Fruit fly (Drosophila melanogaster) whole organism, adult: ENCODE data around the gene tna.

ENCODE experiments used
- CG11617 ChIP-seq: fragments of 200-800 bp; sonication (Bioruptor generic); optimal IDR thresholded peaks from 2 replicates; lab custom pipeline; 2017; ENCODE audit warnings: mild to moderate bottlenecking, missing biosample characterization, missing genetic modification reagents, missing genetic modification characterization
- CG12768 ChIP-seq: fragments of 200-800 bp; sonication (Bioruptor generic); optimal IDR thresholded peaks from 2 replicates; lab custom pipeline; 2017; ENCODE audit warnings: missing biosample characterization, missing genetic modification characterization, mild to moderate bottlenecking, moderate library complexity, missing genetic modification reagents
- CG1620 ChIP-seq: fragments of 200-800 bp; sonication (Bioruptor generic); optimal IDR thresholded peaks from 2 replicates; lab custom pipeline; 2016; ENCODE audit warnings: missing biosample characterization, missing genetic modification characterization
- CG33017 ChIP-seq: fragments of 200-800 bp; sonication (Bioruptor generic); optimal IDR thresholded peaks from 2 replicates; lab custom pipeline; 2018; ENCODE audit warnings: missing biosample characterization, mild to moderate bottlenecking, missing genetic modification characterization, moderate library complexity
- CG5204 ChIP-seq: fragments of 200-800 bp; sonication (Bioruptor generic); optimal IDR thresholded peaks from 2 replicates; lab custom pipeline; 2016; ENCODE audit warnings: missing biosample characterization, missing genetic modification characterization
- CG7045 ChIP-seq: fragments of 200-800 bp; sonication (Bioruptor generic); optimal IDR thresholded peaks from 2 replicates; lab custom pipeline; 2017; ENCODE audit warnings: missing biosample characterization, mild to moderate bottlenecking, missing genetic modification characterization
- CG7101 ChIP-seq: fragments of 200-800 bp; sonication (Bioruptor generic); optimal IDR thresholded peaks from 2 replicates; lab custom pipeline; 2018; ENCODE audit warnings: missing biosample characterization, mild to moderate bottlenecking, missing genetic modification characterization, moderate library complexity
- Clk ChIP-seq: fragments of 200-800 bp; sonication (Bioruptor generic); optimal IDR thresholded peaks from 2 replicates; lab custom pipeline; 2017; ENCODE audit warnings: missing biosample characterization, missing genetic modification characterization
- Crg-1 ChIP-seq: fragments of 200-800 bp; sonication (Bioruptor generic); optimal IDR thresholded peaks from 2 replicates; lab custom pipeline; 2016; ENCODE audit warnings: missing biosample characterization, missing genetic modification characterization
- Hr96 ChIP-seq: fragments of 200-800 bp; sonication (Bioruptor generic); optimal IDR thresholded peaks from 2 replicates; lab custom pipeline; 2016; ENCODE audit warnings: missing biosample characterization, missing genetic modification characterization
- Mnt ChIP-seq: fragments of 200-800 bp; sonication (Bioruptor generic); optimal IDR thresholded peaks from 2 replicates; lab custom pipeline; 2016; ENCODE audit warnings: missing biosample characterization, mild to moderate bottlenecking, missing genetic modification characterization
- bab1 ChIP-seq: fragments of 200-800 bp; sonication (Bioruptor generic); optimal IDR thresholded peaks from 3 replicates; lab custom pipeline; 2019; ENCODE audit warnings: missing biosample characterization, mild to moderate bottlenecking, missing genetic modification characterization, moderate library complexity
- cic ChIP-seq: fragments of 200-800 bp; sonication (Bioruptor generic); optimal IDR thresholded peaks from 2 replicates; lab custom pipeline; 2017; ENCODE audit warnings: missing biosample characterization, mild to moderate bottlenecking, missing genetic modification characterization, moderate library complexity
- cnc ChIP-seq, 2 experiments: fragments of >200 bp; optimal IDR thresholded peaks; 2 replicates each; lab custom pipeline; 2017
- ovo ChIP-seq: fragments of 200-800 bp; sonication (Bioruptor generic); optimal IDR thresholded peaks from 2 replicates; lab custom pipeline; 2016; ENCODE audit warnings: missing biosample characterization, missing genetic modification characterization
- pad ChIP-seq: fragments of 200-800 bp; sonication (Bioruptor generic); optimal IDR thresholded peaks from 3 replicates; lab custom pipeline; 2017; ENCODE audit warnings: missing biosample characterization, missing genetic modification characterization, mild to moderate bottlenecking, moderate library complexity, missing genetic modification reagents
- tj ChIP-seq: fragments of 200-800 bp; sonication (Bioruptor generic); optimal IDR thresholded peaks from 3 replicates; lab custom pipeline; 2017; ENCODE audit warnings: missing biosample characterization, mild to moderate bottlenecking, missing genetic modification characterization, moderate library complexity
- toe ChIP-seq: fragments of 200-800 bp; sonication (Bioruptor generic); optimal IDR thresholded peaks from 2 replicates; lab custom pipeline; 2016; ENCODE audit warnings: missing biosample characterization, missing genetic modification characterization

Gene tna

DNA sequence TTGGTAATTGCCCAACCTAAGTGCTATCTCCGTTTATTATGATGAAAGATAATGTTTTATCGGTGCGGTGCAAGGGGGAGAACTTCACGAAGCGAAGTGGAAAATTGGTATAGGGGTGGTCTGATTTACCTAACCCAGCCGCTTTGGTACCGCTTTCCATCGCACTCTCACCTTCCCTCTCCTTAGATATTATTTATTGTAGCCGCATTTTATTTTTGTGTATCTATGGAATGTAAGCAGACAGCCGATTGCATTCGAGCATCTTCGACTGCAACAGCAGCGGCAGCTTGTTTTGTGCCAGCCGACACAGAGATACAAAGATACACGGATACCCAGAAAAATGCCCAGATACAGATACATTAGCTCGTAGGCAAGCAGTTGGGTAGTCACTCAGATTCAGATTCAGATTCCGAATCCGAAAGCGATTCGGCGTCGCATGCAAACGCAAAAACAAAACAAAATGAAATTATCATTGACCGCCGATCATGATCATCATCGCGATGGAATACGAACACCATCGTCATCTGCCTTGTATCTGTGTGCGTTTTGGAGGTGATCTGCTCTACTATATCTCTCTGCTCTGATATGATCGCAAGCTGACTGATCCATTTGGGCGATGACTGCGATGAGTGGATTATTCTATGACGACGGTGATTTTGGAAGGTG is 13.5 kb downstream of the tna start:
- TF ChIP-seq tj (GFP tag; lab: Kevin White, UChicago) (peak; percentile 1), bab1 (GFP tag; lab: Kevin White, UChicago) (no peak)

DNA sequence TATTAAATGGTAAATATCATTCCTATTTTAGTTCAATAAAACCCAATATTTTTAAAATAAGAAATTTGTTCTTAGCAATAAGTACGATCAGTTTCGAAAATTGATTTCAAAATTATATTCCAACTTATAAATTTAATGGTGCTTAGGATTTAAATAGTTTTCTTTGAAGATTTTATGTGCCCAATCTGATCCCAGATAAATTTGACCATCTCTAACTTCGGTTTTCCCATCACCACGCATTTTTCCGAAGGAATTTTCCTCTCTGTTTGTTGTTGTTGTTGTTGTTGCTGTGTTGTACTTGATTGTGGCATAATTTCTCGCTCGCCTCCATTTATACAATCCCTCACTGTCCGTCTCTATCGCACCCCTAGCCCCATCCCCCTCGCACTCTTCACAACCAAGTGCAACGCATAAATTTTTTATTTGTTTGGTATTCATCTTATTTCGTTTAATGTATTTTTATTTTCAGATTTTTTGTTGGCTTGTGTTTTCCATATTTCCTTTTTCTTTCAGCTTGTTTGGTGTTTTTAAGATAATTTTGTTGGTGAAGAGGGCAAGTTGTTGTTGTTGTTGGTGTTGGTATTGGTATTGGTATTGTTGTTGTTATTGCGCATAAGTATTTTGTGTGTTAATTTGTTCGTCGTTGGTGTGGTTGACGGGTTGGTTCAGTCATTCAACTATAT is 14.4 kb downstream of the tna start:
- TF ChIP-seq Clk (GFP tag; lab: Kevin White, UChicago), result no peak
- no peak for TF ChIP-seq pad (GFP tag; lab: Kevin White, UChicago)
- no peak for TF ChIP-seq CG1620 (GFP tag; lab: Kevin White, UChicago)
- TF ChIP-seq Hr96 (GFP tag; lab: Kevin White, UChicago), result no peak
- TF ChIP-seq bab1 (GFP tag; lab: Kevin White, UChicago), result no peak
- TF ChIP-seq tj (GFP tag; lab: Kevin White, UChicago), result no peak
- TF ChIP-seq CG7101 (tag; lab: Kevin White, UChicago), result no peak
- no peak for TF ChIP-seq cic (GFP tag; lab: Kevin White, UChicago)
- TF ChIP-seq CG12768 (GFP tag; lab: Kevin White, UChicago), result no peak

DNA sequence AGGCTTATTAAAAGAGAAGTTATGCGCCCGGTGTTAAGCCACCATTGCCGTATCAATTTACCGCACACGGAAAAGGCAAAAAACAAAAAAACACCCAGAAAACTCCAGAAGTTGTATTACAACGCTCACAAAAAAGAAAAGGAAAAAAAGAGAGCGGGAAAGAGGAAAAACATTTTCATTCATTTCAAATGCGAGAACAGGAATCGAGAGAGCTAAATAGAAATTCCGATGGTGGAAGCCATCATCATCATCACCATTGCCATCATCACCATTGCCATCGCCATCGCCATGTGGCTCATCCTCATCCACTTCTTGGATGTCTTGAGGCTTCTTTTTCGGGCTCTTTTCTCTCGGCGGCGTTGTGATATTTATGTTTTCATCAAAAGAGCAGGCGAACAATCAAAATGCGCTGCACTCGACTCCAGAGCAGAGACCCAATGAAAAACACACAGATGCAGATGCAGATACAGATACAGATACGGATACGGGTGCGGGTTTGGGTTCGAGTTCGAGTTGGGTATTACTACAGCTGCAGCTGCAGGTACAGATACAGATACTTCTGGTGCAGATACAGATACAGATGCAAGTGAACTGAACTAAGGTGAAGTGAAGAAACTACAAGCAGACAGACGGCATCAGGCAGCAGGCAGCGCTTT is 15.9 kb downstream of the tna start:
- TF ChIP-seq Hr96 (GFP tag; lab: Kevin White, UChicago) (no peak), CG7045 (GFP tag; lab: Kevin White, UChicago) (no peak), cic (GFP tag; lab: Kevin White, UChicago) (no peak), cnc (optimal IDR thresholded peaks at IDR 0.05; lab: Kevin White, UChicago) (no peak), Mnt (no peak), Clk (GFP tag; lab: Kevin White, UChicago) (no peak), CG7101 (tag; lab: Kevin White, UChicago) (no peak)

DNA sequence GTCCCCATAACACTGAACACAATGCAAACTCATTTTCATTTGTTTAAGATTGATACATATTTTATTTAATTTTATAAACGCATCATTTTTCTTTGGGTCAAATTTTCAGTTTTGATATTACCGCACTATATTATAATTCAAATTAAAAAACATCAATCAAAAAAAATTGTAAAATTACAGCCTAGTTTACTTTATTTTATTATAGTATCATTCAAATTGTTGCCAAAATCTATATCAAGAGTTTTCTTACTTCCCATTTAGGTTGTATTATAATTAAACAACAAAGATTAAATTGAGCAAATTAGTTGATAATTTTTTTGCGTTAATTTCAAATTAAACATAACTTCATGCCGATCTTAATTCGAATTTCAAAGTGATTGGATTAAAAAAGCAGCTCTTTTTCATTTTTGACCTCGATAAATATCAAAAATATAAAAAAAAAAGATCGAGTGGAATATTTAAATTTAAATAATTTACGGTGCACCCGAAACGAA is 16.6 kb downstream of the tna start:
- TF ChIP-seq toe (GFP tag; lab: Kevin White, UChicago), result no peak
- TF ChIP-seq Mnt, result no peak
- TF ChIP-seq Clk (GFP tag; lab: Kevin White, UChicago), result no peak
- no peak for TF ChIP-seq tj (GFP tag; lab: Kevin White, UChicago)
- no peak for TF ChIP-seq CG33017 (tag; lab: Kevin White, UChicago)
- TF ChIP-seq pad (GFP tag; lab: Kevin White, UChicago), result no peak
- TF ChIP-seq Crg-1 (GFP tag; lab: Kevin White, UChicago), result no peak
- TF ChIP-seq CG5204, result peak; percentile 20

DNA sequence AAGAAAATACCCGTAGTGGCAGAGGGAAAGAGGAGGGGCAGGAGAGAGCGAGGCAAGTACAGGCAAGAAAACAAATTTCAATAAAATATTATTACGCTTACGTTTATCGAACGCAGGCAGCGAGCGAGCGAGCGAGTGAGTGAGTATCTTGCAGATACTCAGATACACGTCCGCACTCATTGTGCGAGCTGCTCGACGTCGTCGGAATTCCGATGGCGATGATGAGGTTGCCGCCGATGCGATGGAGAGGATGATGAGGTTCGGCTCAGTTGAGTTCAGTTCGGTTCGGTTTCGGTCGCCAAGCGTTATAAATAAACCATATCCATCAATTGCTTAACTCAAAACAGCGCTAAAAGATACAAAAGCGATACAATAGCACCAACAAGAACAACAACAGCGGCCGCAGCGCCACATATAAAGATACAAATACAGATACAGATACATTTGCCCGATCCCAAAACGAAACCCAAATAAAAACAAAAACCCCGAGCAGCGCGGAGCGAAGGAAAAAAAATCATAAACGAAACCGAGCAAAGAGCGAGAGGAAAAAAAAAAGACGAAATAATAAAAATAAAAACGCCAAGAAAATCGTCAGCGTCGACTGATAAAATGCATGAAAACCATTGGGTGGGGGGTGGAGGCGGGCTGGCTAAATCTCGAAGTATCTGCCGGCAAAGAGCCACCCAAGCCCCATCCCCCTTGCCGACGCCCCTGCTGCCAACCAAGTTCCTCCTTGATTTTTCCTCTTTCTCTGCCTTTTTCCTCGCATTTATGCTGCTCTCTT is 17.2 kb downstream of the tna start:
- TF ChIP-seq CG11617 (GFP tag; lab: Kevin White, UChicago) (peak; percentile 32), CG1620 (GFP tag; lab: Kevin White, UChicago) (no peak), toe (GFP tag; lab: Kevin White, UChicago) (peak; percentile 42), CG7045 (GFP tag; lab: Kevin White, UChicago) (peak; percentile 18), tj (GFP tag; lab: Kevin White, UChicago) (peak; percentile 49), Clk (GFP tag; lab: Kevin White, UChicago) (no peak), CG12768 (GFP tag; lab: Kevin White, UChicago) (peak; percentile 64)

DNA sequence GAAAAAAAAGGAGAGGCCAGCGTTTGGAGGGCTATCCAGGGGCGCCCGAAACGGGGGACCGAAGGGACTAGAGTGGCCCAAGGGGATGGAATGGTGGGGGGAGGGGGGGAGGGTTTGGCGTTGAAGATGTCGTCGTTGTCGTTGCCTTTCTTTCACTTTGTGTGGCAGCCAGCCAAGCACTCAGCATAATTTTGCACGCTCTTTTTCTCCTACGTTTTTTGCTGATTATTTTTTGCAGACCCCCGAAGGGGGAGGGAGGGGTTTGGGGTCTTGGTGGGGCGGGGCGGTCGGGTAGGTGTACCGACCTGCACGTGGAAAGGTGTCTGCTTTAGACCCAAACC is 17.8 kb downstream of the tna start:
- TF ChIP-seq tj (GFP tag; lab: Kevin White, UChicago) (peak; percentile 79), ovo (GFP tag; lab: Kevin White, UChicago) (no peak)

DNA sequence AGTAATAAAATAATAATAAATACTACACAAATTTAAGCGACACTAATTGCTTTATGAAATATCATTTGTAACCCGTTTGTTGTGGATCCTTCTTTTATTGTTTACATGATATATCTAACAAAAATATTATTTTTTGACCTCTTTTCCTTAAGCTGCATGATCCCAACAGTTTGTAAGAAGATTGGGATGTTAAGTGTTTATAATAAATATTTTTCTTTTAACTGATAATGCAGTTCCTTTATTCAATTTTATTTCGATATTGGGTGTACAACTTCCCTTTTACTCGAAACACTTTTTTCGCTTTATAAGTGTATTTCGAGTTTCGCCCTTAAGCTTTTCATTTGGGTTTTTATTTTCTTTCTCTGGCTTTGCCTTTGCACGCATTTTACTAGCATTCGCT is 18.3 kb downstream of the tna start:
- TF ChIP-seq Crg-1 (GFP tag; lab: Kevin White, UChicago), result no peak

DNA sequence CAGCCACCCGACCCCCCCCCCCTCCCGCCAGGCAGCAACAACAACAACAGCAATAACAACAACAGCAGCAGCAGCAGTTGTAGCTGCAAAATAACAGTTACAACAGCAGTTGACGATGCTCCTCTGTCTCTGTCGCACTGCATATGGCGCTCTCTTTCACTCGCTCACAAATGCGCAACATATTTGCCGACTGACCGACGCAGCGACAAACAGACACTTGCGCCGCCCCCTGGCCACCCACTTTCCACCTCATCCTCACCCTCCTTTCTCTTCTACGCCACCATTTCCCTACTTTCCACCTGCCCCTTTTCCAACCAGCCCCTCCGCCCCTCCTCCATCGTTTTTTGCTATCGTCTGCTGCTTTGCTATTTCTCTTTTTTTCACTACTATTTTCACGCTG is 18.7 kb downstream of the tna start:
- peak; percentile 77 for TF ChIP-seq tj (GFP tag; lab: Kevin White, UChicago)
- TF ChIP-seq CG12768 (GFP tag; lab: Kevin White, UChicago), result no peak
